Fruit fly (Drosophila melanogaster): ENCODE results near the gene Klp68D.

Gene Klp68D

dm6 chr3L:11800761-11801160 lies 5.3 kb downstream of the Klp68D start, which contains the start of gene Gcat:
Gene Gcat, minus strand, starts transcription at chr3L:11800861.
- TF ChIP-seq CG8478 (optimal IDR thresholded peaks at IDR 0.05) (no peak), CTCF (optimal IDR thresholded peaks at IDR 0.05) (no peak)

- no peak for TF ChIP-seq CTCF (optimal IDR thresholded peaks at IDR 0.05)
- no peak for TF ChIP-seq CG8478 (optimal IDR thresholded peaks at IDR 0.05)
These were observed 6.2 kb downstream of the Klp68D start for dm6 chr3L:11801622-11802021.

- TF ChIP-seq CG8478 (optimal IDR thresholded peaks at IDR 0.05) (no peak), CTCF (optimal IDR thresholded peaks at IDR 0.05) (no peak)
These were observed 19.2 kb downstream of the Klp68D start, which contains the start of gene Cubn2 for dm6 chr3L:11814655-11815054. Gene Cubn2, minus strand, starts transcription at chr3L:11814755.

- peak in 1 of 2 experiments; percentile 12 for TF ChIP-seq CTCF (optimal IDR thresholded peaks at IDR 0.05)
- no peak for TF ChIP-seq CG8478 (optimal IDR thresholded peaks at IDR 0.05)
These were observed 19.9 kb downstream of the Klp68D start, which contains the start of gene CG14130 for dm6 chr3L:11815220-11815797. Gene CG14130, plus strand, starts transcription at chr3L:11815444.

dm6 chr3L:11816641-11817040 lies 21.2 kb downstream of the Klp68D start:
- TF ChIP-seq CG8478 (optimal IDR thresholded peaks at IDR 0.05): no peak
- TF ChIP-seq CTCF (optimal IDR thresholded peaks at IDR 0.05): no peak

- no peak for TF ChIP-seq CG8478 (optimal IDR thresholded peaks at IDR 0.05)
- no peak for TF ChIP-seq CTCF (optimal IDR thresholded peaks at IDR 0.05)
These were observed 24.4 kb downstream of the Klp68D start for dm6 chr3L:11819639-11820456.

- TF ChIP-seq CTCF (optimal IDR thresholded peaks at IDR 0.05) (no peak), CG8478 (optimal IDR thresholded peaks at IDR 0.05) (no peak)
These were observed 26.5 kb downstream of the Klp68D start, which contains the start of the genes CG11597 and CG5946 for dm6 chr3L:11821723-11822445. Gene CG11597, minus strand, starts transcription at chr3L:11822275. Gene CG5946, minus strand, starts transcription at chr3L:11822275.

- TF ChIP-seq CTCF (optimal IDR thresholded peaks at IDR 0.05): no peak
- no peak for TF ChIP-seq CG8478 (optimal IDR thresholded peaks at IDR 0.05)
These were observed 27.3 kb downstream of the Klp68D start, which contains the start of gene RpL10Ab for dm6 chr3L:11822446-11823334. Gene RpL10Ab, plus strand, starts transcription at chr3L:11822851.

dm6 chr3L:11825560-11826153 lies 30.2 kb downstream of the Klp68D start, which contains the start of gene CG32095:
Gene CG32095, minus strand, starts transcription at chr3L:11825732.
- TF ChIP-seq CTCF (optimal IDR thresholded peaks at IDR 0.05): no peak
- no peak for TF ChIP-seq CG8478 (optimal IDR thresholded peaks at IDR 0.05)

dm6 chr3L:11828730-11829129 lies 33.3 kb downstream of the Klp68D start, which contains the start of gene CG7264:
Gene CG7264, plus strand, starts transcription at chr3L:11829030.
- TF ChIP-seq CTCF (optimal IDR thresholded peaks at IDR 0.05) (no peak), CG8478 (optimal IDR thresholded peaks at IDR 0.05) (no peak)

- no peak for TF ChIP-seq CG8478 (optimal IDR thresholded peaks at IDR 0.05)
- TF ChIP-seq CTCF (optimal IDR thresholded peaks at IDR 0.05): no peak
These were observed 35.8 kb downstream of the Klp68D start for dm6 chr3L:11831199-11831598.

- TF ChIP-seq CG8478 (optimal IDR thresholded peaks at IDR 0.05) (no peak), CTCF (optimal IDR thresholded peaks at IDR 0.05) (no peak)
These were observed 37.2 kb downstream of the Klp68D start for dm6 chr3L:11832360-11833295.

- TF ChIP-seq CTCF (optimal IDR thresholded peaks at IDR 0.05) (peak; percentile 25 to 49), CG8478 (optimal IDR thresholded peaks at IDR 0.05) (no peak)
These were observed 37.9 kb downstream of the Klp68D start, which contains the start of gene CycA for dm6 chr3L:11833296-11833717. Gene CycA, minus strand, starts transcription at chr3L:11833578.
